Fruit fly (Drosophila melanogaster) whole organism, prepupa: Measurements from ENCODE around the gene Nprl3.

Experiments used
- Blimp-1 ChIP-seq: fragments of 200-800 bp; sonication (Bioruptor generic); optimal IDR thresholded peaks from 3 replicates; lab custom pipeline; 2017; ENCODE audit warnings: missing biosample characterization, missing genetic modification characterization, mild to moderate bottlenecking, moderate library complexity, missing genetic modification reagents
- CG10669 ChIP-seq: fragments of 200-800 bp; sonication (Bioruptor generic); optimal IDR thresholded peaks from 3 replicates; lab custom pipeline; 2018; ENCODE audit warnings: missing biosample characterization, mild to moderate bottlenecking, missing genetic modification characterization, moderate library complexity
- CG11902 ChIP-seq: fragments of 200-800 bp; sonication (Bioruptor generic); optimal IDR thresholded peaks from 3 replicates; lab custom pipeline; 2016; ENCODE audit warnings: missing biosample characterization, missing genetic modification characterization
- CG15336 ChIP-seq: fragments of 200-800 bp; sonication (Bioruptor generic); IDR thresholded peaks from 2 replicates; pipeline ENCODE4 v1.3.6; 2022; ENCODE audit warnings: missing biosample characterization, missing genetic modification characterization
- CG31627 ChIP-seq: fragments of 200-800 bp; sonication (Bioruptor generic); optimal IDR thresholded peaks from 3 replicates; lab custom pipeline; 2016; ENCODE audit warnings: missing biosample characterization, missing genetic modification characterization
- CG32006 ChIP-seq: fragments of 200-800 bp; sonication (Bioruptor generic); optimal IDR thresholded peaks from 3 replicates; lab custom pipeline; 2017; ENCODE audit warnings: missing biosample characterization, mild to moderate bottlenecking, missing genetic modification characterization
- CG34406 ChIP-seq: fragments of 200-800 bp; sonication (Bioruptor generic); optimal IDR thresholded peaks from 3 replicates; lab custom pipeline; 2016; ENCODE audit warnings: missing biosample characterization, missing genetic modification characterization
- CG3919 ChIP-seq: fragments of 200-800 bp; sonication (Bioruptor generic); optimal IDR thresholded peaks from 3 replicates; lab custom pipeline; 2016; ENCODE audit warnings: missing biosample characterization, missing genetic modification characterization
- CG4318 ChIP-seq: fragments of 200-800 bp; sonication (Bioruptor generic); optimal IDR thresholded peaks from 3 replicates; lab custom pipeline; 2017; ENCODE audit warnings: missing biosample characterization, mild to moderate bottlenecking, missing genetic modification characterization
- CG6163 ChIP-seq: fragments of 200-800 bp; sonication (Bioruptor generic); IDR thresholded peaks from 3 replicates; pipeline ENCODE4 v1.3.6; 2022; ENCODE audit warnings: missing biosample characterization, missing genetic modification characterization
- CG6276 ChIP-seq: fragments of 200-800 bp; sonication (Bioruptor generic); optimal IDR thresholded peaks from 2 replicates; lab custom pipeline; 2017; ENCODE audit warnings: missing biosample characterization, mild to moderate bottlenecking, missing genetic modification characterization
- CG6792 ChIP-seq: fragments of 200-800 bp; sonication (Bioruptor generic); optimal IDR thresholded peaks from 3 replicates; lab custom pipeline; 2016; ENCODE audit warnings: missing biosample characterization, missing genetic modification characterization
- CG6854 ChIP-seq: fragments of 200-800 bp; sonication (Bioruptor generic); optimal IDR thresholded peaks from 2 replicates; lab custom pipeline; 2017; ENCODE audit warnings: missing biosample characterization, mild to moderate bottlenecking, missing genetic modification characterization
- CG8119 ChIP-seq: fragments of 200-800 bp; sonication (Bioruptor generic); IDR thresholded peaks from 3 replicates; pipeline ENCODE4 v1.3.6; 2022; ENCODE audit warnings: missing biosample characterization, missing genetic modification characterization
- CG8319 ChIP-seq: fragments of 200-800 bp; sonication (Bioruptor generic); optimal IDR thresholded peaks from 3 replicates; lab custom pipeline; 2016; ENCODE audit warnings: missing biosample characterization, missing genetic modification characterization
- CG8632 ChIP-seq: fragments of 200-800 bp; sonication (Bioruptor generic); optimal IDR thresholded peaks from 3 replicates; lab custom pipeline; 2016; ENCODE audit warnings: missing biosample characterization, missing genetic modification characterization
- CG9139 ChIP-seq: fragments of 200-800 bp; sonication (Bioruptor generic); optimal IDR thresholded peaks from 3 replicates; lab custom pipeline; 2017; ENCODE audit warnings: missing biosample characterization, mild to moderate bottlenecking, missing genetic modification characterization
- Eip75B ChIP-seq: fragments of 200-800 bp; sonication (Bioruptor generic); optimal IDR thresholded peaks from 3 replicates; lab custom pipeline; 2016; ENCODE audit warnings: missing biosample characterization, missing genetic modification characterization
- Eip78C ChIP-seq: fragments of 200-800 bp; sonication (Bioruptor generic); peaks from one replicate; lab custom pipeline; 2016; ENCODE audit warnings: missing biosample characterization, missing genetic modification characterization
- Eip93F ChIP-seq: fragments of 200-800 bp; sonication (Bioruptor generic); optimal IDR thresholded peaks from 2 replicates; lab custom pipeline; 2016; ENCODE audit warnings: missing biosample characterization, mild to moderate bottlenecking, missing genetic modification characterization
- Ets96B ChIP-seq: fragments of 200-800 bp; optimal IDR thresholded peaks from 2 replicates; lab custom pipeline; 2019; ENCODE audit warnings: missing biosample characterization, mild to moderate bottlenecking, missing genetic modification characterization, moderate library complexity
- Hr38 ChIP-seq: sonication (Bioruptor generic); optimal IDR thresholded peaks from 2 replicates; lab custom pipeline; 2016; ENCODE audit warnings: missing biosample characterization, missing genetic modification characterization
- Hr39 ChIP-seq: fragments of 200-800 bp; sonication (Bioruptor generic); optimal IDR thresholded peaks from 2 replicates; lab custom pipeline; 2016; ENCODE audit warnings: missing biosample characterization, missing genetic modification characterization
- Hr4 ChIP-seq: fragments of 200-800 bp; sonication (Bioruptor generic); optimal IDR thresholded peaks from 3 replicates; lab custom pipeline; 2016; ENCODE audit warnings: missing biosample characterization, missing genetic modification characterization
- Met ChIP-seq: fragments of 200-800 bp; sonication (Bioruptor generic); optimal IDR thresholded peaks from 3 replicates; lab custom pipeline; 2016; ENCODE audit warnings: missing biosample characterization, missing genetic modification characterization
- Smox ChIP-seq: fragments of 200-800 bp; sonication (Bioruptor generic); optimal IDR thresholded peaks from 3 replicates; lab custom pipeline; 2016; ENCODE audit warnings: missing biosample characterization, missing genetic modification characterization
- Sox102F ChIP-seq: fragments of 200-800 bp; sonication (Bioruptor generic); optimal IDR thresholded peaks from 2 replicates; lab custom pipeline; 2016; ENCODE audit warnings: missing biosample characterization, mild to moderate bottlenecking, missing genetic modification characterization
- Sox14 ChIP-seq: fragments of 200-800 bp; sonication (Bioruptor generic); optimal IDR thresholded peaks from 3 replicates; lab custom pipeline; 2016; ENCODE audit warnings: missing biosample characterization, missing genetic modification characterization
- achi ChIP-seq: fragments of 200-800 bp; sonication (Bioruptor generic); optimal IDR thresholded peaks from 3 replicates; lab custom pipeline; 2016; ENCODE audit warnings: missing biosample characterization, missing genetic modification characterization
- acj6 ChIP-seq: fragments of 200-800 bp; sonication (Bioruptor generic); optimal IDR thresholded peaks from 3 replicates; lab custom pipeline; 2016; ENCODE audit warnings: missing biosample characterization, missing genetic modification characterization
- cyc ChIP-seq: fragments of 200-800 bp; sonication (Bioruptor generic); optimal IDR thresholded peaks from 3 replicates; lab custom pipeline; 2016; ENCODE audit warnings: missing biosample characterization, missing genetic modification characterization
- dsx ChIP-seq: fragments of 200-800 bp; optimal IDR thresholded peaks from 3 replicates; lab custom pipeline; 2019; ENCODE audit warnings: missing biosample characterization, mild to moderate bottlenecking, missing genetic modification characterization, moderate library complexity; ENCODE audit not compliant: poor library complexity, severe bottlenecking
- eg ChIP-seq: fragments of 200-800 bp; sonication (Bioruptor generic); IDR thresholded peaks from 3 replicates; pipeline ENCODE4 v1.3.6; 2022; ENCODE audit warnings: missing biosample characterization, missing genetic modification characterization
- esn ChIP-seq: fragments of 200-800 bp; sonication (Bioruptor generic); optimal IDR thresholded peaks from 2 replicates; lab custom pipeline; 2016; ENCODE audit warnings: missing biosample characterization, mild to moderate bottlenecking, missing genetic modification characterization, moderate library complexity
- fkh ChIP-seq: fragments of 200-800 bp; sonication (Bioruptor generic); optimal IDR thresholded peaks from 3 replicates; lab custom pipeline; 2017; ENCODE audit warnings: missing biosample characterization, mild to moderate bottlenecking, missing genetic modification characterization, moderate library complexity
- lz ChIP-seq: fragments of 200-800 bp; sonication (Bioruptor generic); optimal IDR thresholded peaks from 3 replicates; lab custom pipeline; 2016; ENCODE audit warnings: missing biosample characterization, missing genetic modification characterization
- net ChIP-seq: fragments of 200-800 bp; sonication (Bioruptor generic); optimal IDR thresholded peaks from 3 replicates; lab custom pipeline; 2016; ENCODE audit warnings: missing biosample characterization, missing genetic modification characterization
- pdm3 ChIP-seq: fragments of 200-800 bp; sonication (Bioruptor generic); optimal IDR thresholded peaks from 3 replicates; lab custom pipeline; 2016; ENCODE audit warnings: missing biosample characterization, missing genetic modification characterization
- ss ChIP-seq, 2 experiments: fragments of 200-800 bp; sonication (Bioruptor generic); optimal IDR thresholded peaks; 2 replicates in 1 of 2; 3 replicates in 1 of 2; lab custom pipeline; 2017 to 2018; ENCODE audit warnings: mild to moderate bottlenecking in 2 of 2, missing biosample characterization in 2 of 2, missing genetic modification characterization in 2 of 2, moderate library complexity in 1 of 2
- svp ChIP-seq: fragments of 200-800 bp; sonication (Bioruptor generic); peaks from one replicate; lab custom pipeline; 2016; ENCODE audit warnings: missing biosample characterization, missing genetic modification characterization
- topi ChIP-seq: fragments of 200-800 bp; sonication (Bioruptor generic); optimal IDR thresholded peaks from 3 replicates; lab custom pipeline; 2016; ENCODE audit warnings: missing biosample characterization, missing genetic modification characterization
- vri ChIP-seq: fragments of 200-800 bp; sonication (Bioruptor generic); optimal IDR thresholded peaks from 3 replicates; lab custom pipeline; 2016; ENCODE audit warnings: missing biosample characterization, mild to moderate bottlenecking, missing genetic modification characterization

The Nprl3 gene

dm6 chr3L:13949440-13950066, 52.1 kb downstream of the Nprl3 start:
- no peak for TF ChIP-seq Hr38 (GFP tag; lab: Kevin White, UChicago)
- TF ChIP-seq CG11902: no peak
- peak; percentile 69 for TF ChIP-seq CG6163
- peak; percentile 27 for TF ChIP-seq acj6
- TF ChIP-seq vri (GFP tag; lab: Kevin White, UChicago): peak; percentile 14
- TF ChIP-seq Hr39 (GFP tag; lab: Kevin White, UChicago): peak; percentile 29
- TF ChIP-seq Hr4: peak; percentile 29
- TF ChIP-seq Eip78C (GFP tag; lab: Kevin White, UChicago): peak; percentile 80
- TF ChIP-seq Smox (GFP tag; lab: Kevin White, UChicago): peak; percentile 36
- no peak for TF ChIP-seq CG4318 (GFP tag; lab: Kevin White, UChicago)
- TF ChIP-seq Eip93F (GFP tag; lab: Kevin White, UChicago): no peak
- peak; percentile 45 for TF ChIP-seq esn (GFP tag; lab: Kevin White, UChicago)
- peak; percentile 26 for TF ChIP-seq Eip75B (GFP tag; lab: Kevin White, UChicago)
- TF ChIP-seq pdm3: peak; percentile 35
- TF ChIP-seq fkh (GFP tag; lab: Kevin White, UChicago): peak; percentile 28
- peak; percentile 46 for TF ChIP-seq Sox14
- TF ChIP-seq cyc (GFP tag; lab: Kevin White, UChicago): no peak
- TF ChIP-seq lz (GFP tag; lab: Kevin White, UChicago): peak; percentile 42
- no peak for TF ChIP-seq svp (GFP tag; lab: Kevin White, UChicago)
- peak; percentile 54 for TF ChIP-seq net
- peak; percentile 19 for TF ChIP-seq CG10669 (GFP tag; lab: Kevin White, UChicago)
- TF ChIP-seq ss (GFP tag; optimal IDR thresholded peaks at IDR 0.05; lab: Kevin White, UChicago): no peak
- TF ChIP-seq CG31627: peak; percentile 38
- no peak for TF ChIP-seq CG9139
- TF ChIP-seq CG34406 (GFP tag; lab: Kevin White, UChicago): peak; percentile 49
- peak; percentile 2 for TF ChIP-seq topi (GFP tag; lab: Kevin White, UChicago)
- no peak for TF ChIP-seq Ets96B
- TF ChIP-seq CG6792: peak; percentile 44
- TF ChIP-seq Blimp-1 (GFP tag; lab: Kevin White, UChicago): no peak
- TF ChIP-seq achi (GFP tag; lab: Kevin White, UChicago): peak; percentile 46
- peak; percentile 34 for TF ChIP-seq CG32006
- peak; percentile 49 for TF ChIP-seq CG3919
- peak; percentile 81 for TF ChIP-seq CG8119 (GFP tag; lab: Robert Waterston, UW)
- no peak for TF ChIP-seq CG6854 (GFP tag; lab: Kevin White, UChicago)
- TF ChIP-seq dsx (GFP tag; lab: Kevin White, UChicago): no peak
- TF ChIP-seq eg (GFP tag; lab: Robert Waterston, UW): no peak; the same call in none of the 3 replicates
- peak; percentile 31 for TF ChIP-seq Sox102F (GFP tag; lab: Kevin White, UChicago)
- TF ChIP-seq CG15336: peak; percentile 87
- TF ChIP-seq Met (GFP tag; lab: Kevin White, UChicago): no peak
- peak; percentile 73 for TF ChIP-seq CG6276 (GFP tag; lab: Kevin White, UChicago)
- TF ChIP-seq CG8632 (GFP tag; lab: Kevin White, UChicago): peak; percentile 51
- no peak for TF ChIP-seq CG8319
